Fruit fly (Drosophila melanogaster): ENCODE data around the gene CG43133.

Gene CG43133

dm6 chrX:18092810-18093222 lies 37.2 kb downstream of the CG43133 start, which contains the start of gene RhoGAP16F:
Gene RhoGAP16F (plus strand): TSS chrX:18093145.
- TF ChIP-seq cas (GFP tag; IDR thresholded peaks at IDR 0.05) (0 out of 2 replicates have a peak, but pooled peaks have one; percentile 25), eyg (GFP tag; optimal IDR thresholded peaks at IDR 0.05) (no peak), schlank (tag; optimal IDR thresholded peaks at IDR 0.05) (peak; percentile 50), stwl (tag; optimal IDR thresholded peaks at IDR 0.05) (peak; percentile 42), crc (GFP tag; optimal IDR thresholded peaks at IDR 0.05) (peak; percentile 39), CG3281 (GFP tag; optimal IDR thresholded peaks at IDR 0.05) (peak; percentile 83), Nf-YA (GFP tag; IDR thresholded peaks at IDR 0.05) (peak; percentile 43; the same call in 1 of the 2 replicates), CG11456 (GFP tag; IDR thresholded peaks at IDR 0.05) (peak; percentile 73), ranshi (GFP tag; IDR thresholded peaks at IDR 0.05) (peak; percentile 79), CG6689 (GFP tag; IDR thresholded peaks at IDR 0.05) (peak; percentile 80), sd (tag; optimal IDR thresholded peaks at IDR 0.05) (peak; percentile 58), CG15514 (GFP tag; optimal IDR thresholded peaks at IDR 0.05) (peak; percentile 69), Stat92E (GFP tag; optimal IDR thresholded peaks at IDR 0.05) (peak in 1 of 3 experiments; percentile 62), fu2 (GFP tag; optimal IDR thresholded peaks at IDR 0.05) (peak; percentile 58), sima (GFP tag; optimal IDR thresholded peaks at IDR 0.05) (peak; percentile 29), Ets97D (GFP tag; optimal IDR thresholded peaks at IDR 0.05) (peak; percentile 52), NC2β (GFP tag; optimal IDR thresholded peaks at IDR 0.05) (peak; percentile 63), Mrtf (GFP tag; IDR thresholded peaks at IDR 0.05) (peak; percentile 67; the same call in 1 of the 3 replicates), toy (GFP tag; IDR thresholded peaks at IDR 0.05) (peak; percentile 47; the same call in 1 of the 2 replicates), Abd-B (GFP tag; optimal IDR thresholded peaks at IDR 0.05) (peak; percentile 89), CG4328 (GFP tag; optimal IDR thresholded peaks at IDR 0.05) (peak; percentile 69), Dip2 (GFP tag; IDR thresholded peaks at IDR 0.05) (no peak), CG12155 (GFP tag; optimal IDR thresholded peaks at IDR 0.05) (peak; percentile 88), dati (GFP tag; IDR thresholded peaks at IDR 0.05) (no peak), CG12071 (GFP tag; optimal IDR thresholded peaks at IDR 0.05) (peak; percentile 62), tll (GFP tag; optimal IDR thresholded peaks at IDR 0.05) (peak; percentile 4 to 74), CG16813 (GFP tag; IDR thresholded peaks at IDR 0.05; ENCODE audit: partially characterized antibody) (no peak), hb (GFP tag; IDR thresholded peaks at IDR 0.05; ENCODE audit: partially characterized antibody) (no peak), CG10209 (GFP tag; optimal IDR thresholded peaks at IDR 0.05) (peak; percentile 86), scrt (GFP tag; optimal IDR thresholded peaks at IDR 0.05) (peak; percentile 92), gcm (GFP tag; optimal IDR thresholded peaks at IDR 0.05) (peak; percentile 76), vfl (GFP tag; optimal IDR thresholded peaks at IDR 0.05) (peak; percentile 79), CG11093 (GFP tag; IDR thresholded peaks at IDR 0.05) (peak; percentile 83), pros (GFP tag; optimal IDR thresholded peaks at IDR 0.05) (no peak), pnt (GFP tag; optimal IDR thresholded peaks at IDR 0.05) (peak; percentile 72), otp (GFP tag; IDR thresholded peaks at IDR 0.05) (peak; percentile 71; the same call in 2 of the 3 replicates), CG15479 (GFP tag; optimal IDR thresholded peaks at IDR 0.05) (no peak), al (GFP tag; IDR thresholded peaks at IDR 0.05) (peak; percentile 80), CG17612 (GFP tag; IDR thresholded peaks at IDR 0.05) (0 out of 2 replicates have a peak, but pooled peaks have one; percentile 4), Bdp1 (GFP tag; optimal IDR thresholded peaks at IDR 0.05) (peak; percentile 66), h (optimal IDR thresholded peaks at IDR 0.05) (no peak), CG11247 (GFP tag; IDR thresholded peaks at IDR 0.05) (peak; percentile 81), CG6175 (GFP tag; IDR thresholded peaks at IDR 0.05) (peak; percentile 61; the same call in 1 of the 3 replicates), hkb (optimal IDR thresholded peaks at IDR 0.05) (no peak), hkb (GFP tag; IDR thresholded peaks at IDR 0.05) (peak; percentile 79), CG31388 (GFP tag; optimal IDR thresholded peaks at IDR 0.05) (peak; percentile 70), CG9797 (GFP tag; optimal IDR thresholded peaks at IDR 0.05) (no peak), NfI (GFP tag; optimal IDR thresholded peaks at IDR 0.05) (peak; percentile 80), CG31441 (GFP tag; IDR thresholded peaks at IDR 0.05) (peak; percentile 80), Xrp1 (GFP tag; IDR thresholded peaks at IDR 0.05) (peak; percentile 91), Scr (GFP tag; IDR thresholded peaks at IDR 0.05; ENCODE audit: partially characterized antibody) (no peak)
